Fruit fly (Drosophila melanogaster) whole organism, prepupa: ENCODE data around the gene mldr.

Source experiments
- Eip93F ChIP-seq: fragments of 200-800 bp; sonication (Bioruptor generic); optimal IDR thresholded peaks from 2 replicates; lab custom pipeline; 2016; ENCODE audit warnings: missing biosample characterization, mild to moderate bottlenecking, missing genetic modification characterization
- fd59A ChIP-seq: fragments of 200-800 bp; sonication (Bioruptor generic); optimal IDR thresholded peaks from 2 replicates; lab custom pipeline; 2017; ENCODE audit warnings: missing biosample characterization, mild to moderate bottlenecking, missing genetic modification characterization, missing genetic modification reagents

dm6 chrX:6278879-6279628 is 12.0 kb upstream of the mldr start:
- TF ChIP-seq fd59A (GFP tag; lab: Kevin White, UChicago) (no peak), Eip93F (GFP tag; lab: Kevin White, UChicago) (no peak)
